In the genomic region with DNA sequence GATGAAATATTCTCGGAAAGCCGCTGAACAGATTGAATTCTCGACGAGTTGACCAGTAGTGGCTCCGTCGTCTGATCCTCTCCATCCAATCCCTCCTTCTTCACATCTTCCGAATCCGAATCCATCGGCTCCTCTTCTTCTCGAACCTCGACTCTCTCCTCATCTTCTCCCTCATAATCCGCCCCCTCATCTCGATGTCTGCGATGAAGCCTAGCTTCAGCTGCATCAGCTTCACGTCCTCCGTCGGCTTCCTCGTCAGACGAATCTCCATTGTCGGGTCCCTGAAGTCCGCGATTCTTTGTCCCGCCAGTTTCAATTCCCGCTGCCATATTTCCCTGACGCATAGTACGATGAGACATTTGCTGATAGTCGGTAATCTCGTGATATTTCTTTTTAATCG, we compare ENCODE assay signal across 3 worm cellular contexts.
TF ChIP-seq lines count a peak whose summit lies in the region.

No protein-coding gene starts in this region.

TF ChIP-seq in whole organism, L1 larva, 84 proteins besides CTCF, POLR2A, EP300 and RAD21:
- peak; percentile 0 for TF ChIP-seq nhr-85 (tag; lab: Kevin White, UChicago)
- no peak for TF ChIP-seq skn-1 (tag; optimal IDR thresholded peaks at IDR 0.05; lab: Kevin White, UChicago)
TF ChIP-seq in whole organism, L1 larva: peak in this region for 1.

TF ChIP-seq in whole organism, L4 larva, 104 proteins besides CTCF, POLR2A, EP300 and RAD21:
- TF ChIP-seq nhr-42 (GFP tag; IDR thresholded peaks at IDR 0.05; lab: Robert Waterston, UW) (peak; percentile 48; the same call in 1 of the 2 replicates), nhr-48 (tag; optimal IDR thresholded peaks at IDR 0.05; lab: Kevin White, UChicago) (no peak), lir-3 (tag; optimal IDR thresholded peaks at IDR 0.05; lab: Kevin White, UChicago) (no peak), nhr-10 (tag; optimal IDR thresholded peaks at IDR 0.05; lab: Kevin White, UChicago) (no peak), set-16 (GFP tag; IDR thresholded peaks at IDR 0.05; lab: Robert Waterston, UW) (peak; percentile 68), D1046.2 (GFP tag; IDR thresholded peaks at IDR 0.05; lab: Robert Waterston, UW) (no peak), hlh-30 (tag; optimal IDR thresholded peaks at IDR 0.05; lab: Kevin White, UChicago; ENCODE audit: insufficient read depth) (no peak), lin-29 (GFP tag; IDR thresholded peaks at IDR 0.05; lab: Robert Waterston, UW) (no peak), nhr-25 (tag; optimal IDR thresholded peaks at IDR 0.05; lab: Kevin White, UChicago; ENCODE audit: borderline replicate concordance, insufficient read depth) (no peak), ceh-28 (tag; optimal IDR thresholded peaks at IDR 0.05; lab: Kevin White, UChicago) (no peak)

TF ChIP-seq in whole organism, young adult, 124 proteins besides CTCF, POLR2A, EP300 and RAD21:
- TF ChIP-seq lag-1 (GFP tag; IDR thresholded peaks at IDR 0.05; lab: Robert Waterston, UW) (no peak), ceh-27 (GFP tag; optimal IDR thresholded peaks at IDR 0.05; lab: Kevin White, UChicago) (no peak), zfh-2 (GFP tag; conservative IDR thresholded peaks at IDR 0.05; lab: Robert Waterston, UW) (peak; percentile 62), tbx-9 (tag; optimal IDR thresholded peaks at IDR 0.05; lab: Kevin White, UChicago; ENCODE audit: borderline replicate concordance) (no peak), madf-8 (GFP tag; conservative IDR thresholded peaks at IDR 0.05; lab: Robert Waterston, UW) (no peak)
